Worm (Caenorhabditis elegans): ENCODE results near the gene srsx-24.

srsx-24 gene

DNA sequence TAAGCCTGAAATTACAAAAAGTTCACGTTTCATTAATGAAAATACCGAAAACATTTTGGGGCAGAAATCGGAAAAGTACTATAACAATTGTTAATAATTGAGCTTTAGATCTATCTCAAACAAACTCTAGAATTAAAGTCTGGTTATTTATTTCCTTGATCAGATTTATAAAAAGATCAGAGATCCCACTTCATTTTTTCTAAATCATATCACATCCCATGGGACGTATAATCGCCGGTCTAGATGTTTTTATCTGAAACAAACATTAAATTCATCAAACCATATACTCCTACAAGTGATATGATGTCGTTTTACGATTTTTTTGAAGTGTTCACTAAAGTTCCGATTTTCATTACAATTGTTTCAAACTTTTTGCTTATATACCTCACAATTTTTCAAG is 32.4 kb upstream of the srsx-24 start, which contains the start of gene str-41:
TSS of gene str-41 (plus strand) at position 301 of the 400 bp plus-strand sequence.
- no peak for TF ChIP-seq tbx-8 (GFP tag; optimal IDR thresholded peaks at IDR 0.05)
- TF ChIP-seq ces-1 (GFP tag; optimal IDR thresholded peaks at IDR 0.05) = no peak
- TF ChIP-seq nhr-28 (tag; optimal IDR thresholded peaks at IDR 0.05) = no peak
- TF ChIP-seq blmp-1 (tag; optimal IDR thresholded peaks at IDR 0.05) = no peak
- TF ChIP-seq M03D4.4 (tag; optimal IDR thresholded peaks at IDR 0.05) = no peak
- no peak for TF ChIP-seq hlh-1 (tag; optimal IDR thresholded peaks at IDR 0.05)
- no peak for TF ChIP-seq nhr-237 (tag; optimal IDR thresholded peaks at IDR 0.05)
- TF ChIP-seq lin-13 (tag; optimal IDR thresholded peaks at IDR 0.05) = no peak
- TF ChIP-seq cnd-1 (tag; optimal IDR thresholded peaks at IDR 0.05) = no peak
- no peak for TF ChIP-seq ceh-83 (GFP tag; optimal IDR thresholded peaks at IDR 0.05)
- TF ChIP-seq elt-3 (tag; optimal IDR thresholded peaks at IDR 0.05) = no peak
- no peak for TF ChIP-seq drap-1 (GFP tag; optimal IDR thresholded peaks at IDR 0.05)
- TF ChIP-seq mls-2 (tag; optimal IDR thresholded peaks at IDR 0.05) = no peak
- no peak for TF ChIP-seq sem-2 (GFP tag; optimal IDR thresholded peaks at IDR 0.05)
- no peak for TF ChIP-seq nhr-12 (tag; optimal IDR thresholded peaks at IDR 0.05)
- no peak for TF ChIP-seq ham-2 (GFP tag; optimal IDR thresholded peaks at IDR 0.05)
- no peak for TF ChIP-seq ztf-11 (tag; optimal IDR thresholded peaks at IDR 0.05)
- no peak for TF ChIP-seq ceh-43 (GFP tag; optimal IDR thresholded peaks at IDR 0.05)
- no peak for TF ChIP-seq mep-1 (tag; optimal IDR thresholded peaks at IDR 0.05)

DNA sequence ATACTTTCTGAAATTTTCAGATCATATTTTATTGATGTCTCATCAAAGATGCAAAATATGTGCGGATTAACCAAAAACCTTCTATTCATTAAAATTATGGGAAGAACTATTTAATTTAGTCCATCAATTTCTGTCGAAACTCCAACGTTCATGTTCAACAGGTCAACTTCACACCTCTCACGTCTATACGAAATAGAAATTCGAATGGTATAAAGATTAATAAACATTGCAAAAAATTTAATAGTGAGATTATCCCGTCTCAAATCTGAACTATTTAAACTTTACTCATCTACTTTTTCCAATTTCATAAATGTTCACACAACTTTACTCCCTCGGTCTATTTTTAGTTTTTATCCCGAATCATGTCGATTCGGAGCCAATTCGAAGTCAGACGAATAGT is 30.3 kb upstream of the srsx-24 start, which contains the start of gene R13D7.2:
TSS of gene R13D7.2 (plus strand) at position 301 of the 400 bp plus-strand sequence.
- TF ChIP-seq sptf-1 (tag; optimal IDR thresholded peaks at IDR 0.05) (no peak), nhr-12 (tag; optimal IDR thresholded peaks at IDR 0.05) (no peak), nhr-28 (tag; optimal IDR thresholded peaks at IDR 0.05) (no peak), mab-5 (tag; optimal IDR thresholded peaks at IDR 0.05) (no peak), lsy-2 (tag; optimal IDR thresholded peaks at IDR 0.05) (no peak), hlh-1 (tag; optimal IDR thresholded peaks at IDR 0.05) (no peak), pha-4 (tag; optimal IDR thresholded peaks at IDR 0.05) (no peak), sem-2 (GFP tag; optimal IDR thresholded peaks at IDR 0.05) (no peak), snpc-4 (tag; optimal IDR thresholded peaks at IDR 0.05) (no peak)

DNA sequence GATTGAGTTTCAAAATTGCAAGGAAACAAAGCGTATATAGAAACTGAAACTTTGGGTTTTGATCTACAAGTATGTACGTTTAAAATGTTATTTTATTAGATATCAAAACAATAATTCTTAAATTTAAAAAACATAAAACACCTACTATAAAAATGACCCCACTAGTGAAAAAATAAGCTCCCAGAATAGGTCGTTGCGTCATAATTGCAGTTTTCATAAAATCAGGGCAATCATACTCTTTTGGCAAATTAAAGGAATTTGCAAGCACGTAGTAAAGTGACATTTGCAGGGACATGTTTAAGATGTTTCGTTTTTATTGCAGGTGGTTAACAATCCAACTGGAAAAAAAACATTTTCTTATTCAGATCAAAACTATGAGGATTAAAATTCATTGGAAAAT is 29.2 kb upstream of the srsx-24 start, which contains the start of gene srt-6:
TSS of gene srt-6 (minus strand) at position 295 of the 400 bp plus-strand sequence.
- no peak for TF ChIP-seq ceh-83 (GFP tag; optimal IDR thresholded peaks at IDR 0.05)
- peak; percentile 91 for TF ChIP-seq zip-8 (tag; optimal IDR thresholded peaks at IDR 0.05)

DNA sequence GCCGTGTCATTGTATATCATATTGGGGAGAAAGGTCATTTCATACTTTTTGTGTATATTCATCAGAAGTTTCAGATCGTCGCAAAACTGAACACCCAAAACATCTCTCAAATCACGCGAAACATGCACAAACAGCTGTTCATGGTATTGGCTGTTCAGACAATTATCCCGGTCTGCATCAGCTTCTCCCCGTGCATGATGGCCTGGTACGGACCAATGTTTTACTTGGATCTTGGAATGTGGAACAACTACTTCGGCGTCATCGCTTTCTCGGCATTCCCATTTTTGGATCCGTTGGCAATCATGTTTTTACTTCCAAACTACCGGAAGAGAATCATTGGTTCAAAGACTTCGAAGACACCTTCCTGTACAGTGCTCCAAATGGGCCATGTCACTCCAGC is 24.2 kb upstream of the srsx-24 start:
- no peak for TF ChIP-seq elt-3 (tag; optimal IDR thresholded peaks at IDR 0.05)
- no peak for TF ChIP-seq ces-1 (GFP tag; optimal IDR thresholded peaks at IDR 0.05)
- no peak for TF ChIP-seq nhr-76 (tag; optimal IDR thresholded peaks at IDR 0.05)
- no peak for TF ChIP-seq drap-1 (GFP tag; optimal IDR thresholded peaks at IDR 0.05)
- TF ChIP-seq lin-13 (tag; optimal IDR thresholded peaks at IDR 0.05) = no peak

DNA sequence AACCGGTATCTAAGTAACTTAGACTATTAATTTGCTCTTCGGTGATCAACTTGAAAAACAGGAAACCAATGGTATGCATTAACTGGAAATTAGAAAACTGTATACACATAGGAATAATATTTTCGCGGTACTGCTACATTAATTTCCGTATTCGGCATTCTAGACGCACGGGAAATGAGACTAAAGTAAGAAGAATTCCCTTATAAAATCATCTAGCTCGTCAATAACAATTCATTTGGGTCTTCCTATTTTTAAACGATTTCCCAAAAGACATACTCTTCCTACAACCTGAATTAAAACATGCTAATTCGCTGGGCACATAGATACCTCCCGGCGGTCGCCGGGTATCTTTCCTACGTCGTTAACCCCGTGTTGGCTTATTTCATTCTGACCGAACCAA is 23.1 kb upstream of the srsx-24 start, which contains the start of gene srj-13:
TSS of gene srj-13 (plus strand) at position 301 of the 400 bp plus-strand sequence.
- no peak for TF ChIP-seq nhr-2 (tag; optimal IDR thresholded peaks at IDR 0.05)
- TF ChIP-seq drap-1 (GFP tag; optimal IDR thresholded peaks at IDR 0.05) = no peak
- TF ChIP-seq zip-8 (tag; optimal IDR thresholded peaks at IDR 0.05) = no peak
- no peak for TF ChIP-seq tbx-8 (GFP tag; optimal IDR thresholded peaks at IDR 0.05)
- no peak for TF ChIP-seq elt-3 (tag; optimal IDR thresholded peaks at IDR 0.05)
- no peak for TF ChIP-seq ham-2 (GFP tag; optimal IDR thresholded peaks at IDR 0.05)
- no peak for TF ChIP-seq ceh-39 (tag; optimal IDR thresholded peaks at IDR 0.05)

DNA sequence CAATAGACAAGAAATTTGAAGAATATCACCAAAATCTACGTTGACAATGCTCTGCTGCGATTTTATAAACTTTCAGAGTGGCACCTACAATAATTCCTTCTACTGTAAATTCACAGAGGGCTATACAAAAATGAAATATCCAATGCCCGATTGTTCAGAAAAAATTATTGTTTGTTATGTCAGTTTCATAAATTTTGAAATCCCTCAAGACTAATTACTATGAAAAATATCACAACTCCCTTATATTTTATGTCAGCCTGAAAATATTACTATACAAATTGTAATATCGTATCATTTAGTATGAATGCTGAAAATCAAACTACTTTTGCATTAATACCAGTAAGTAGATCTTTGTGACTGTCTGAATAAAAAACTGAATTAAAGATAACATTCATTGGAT is 21.3 kb upstream of the srsx-24 start, which contains the start of gene srx-60:
TSS of gene srx-60 (plus strand) at position 301 of the 400 bp plus-strand sequence.
- TF ChIP-seq bed-3 (GFP tag; optimal IDR thresholded peaks at IDR 0.05) (no peak), drap-1 (GFP tag; optimal IDR thresholded peaks at IDR 0.05) (no peak), tbx-8 (GFP tag; optimal IDR thresholded peaks at IDR 0.05) (no peak), lin-13 (tag; optimal IDR thresholded peaks at IDR 0.05) (no peak), unc-120 (tag; optimal IDR thresholded peaks at IDR 0.05; ENCODE audit: poor library complexity, severe bottlenecking) (no peak), ztf-11 (tag; optimal IDR thresholded peaks at IDR 0.05) (no peak), nhr-2 (tag; optimal IDR thresholded peaks at IDR 0.05) (no peak), zip-8 (tag; optimal IDR thresholded peaks at IDR 0.05) (no peak)
